Worm (Caenorhabditis elegans) whole organism, midembryonic: ENCODE measurements around the gene acr-21.

Experiments
- T22C8.4 ChIP-seq: fragments of 200-800 bp; sonication (Bioruptor generic); IDR thresholded peaks from 2 replicates; pipeline ENCODE4 v1.3.6; 2022; ENCODE audit warnings: missing genetic modification characterization, missing compliant biosample characterization
- flt-1 ChIP-seq: fragments of 200-800 bp; sonication (Bioruptor generic); IDR thresholded peaks from 2 replicates; pipeline ENCODE4 v1.3.6; 2022; ENCODE audit warnings: missing genetic modification characterization, missing compliant biosample characterization
- klf-2 ChIP-seq: fragments of 200-800 bp; sonication (Bioruptor generic); conservative IDR thresholded peaks from 2 replicates; pipeline ENCODE4 v1.3.6; 2022; ENCODE audit warnings: missing genetic modification reagents, missing genetic modification characterization, missing compliant biosample characterization
- med-1 ChIP-seq: sonication (generic microtip); optimal IDR thresholded peaks from 2 replicates; lab custom pipeline; 2017; ENCODE audit warnings: missing genetic modification characterization, mild to moderate bottlenecking, missing compliant biosample characterization, antibody characterized with exemption, missing genetic modification reagents; ENCODE audit not compliant: insufficient read depth
- ref-1 ChIP-seq: fragments of 200-800 bp; sonication (Bioruptor generic); conservative IDR thresholded peaks from 2 replicates; pipeline ENCODE4 v1.3.6; 2022; ENCODE audit warnings: missing genetic modification reagents, missing genetic modification characterization, missing compliant biosample characterization
- ztf-23 ChIP-seq: fragments of 200-800 bp; sonication (Bioruptor generic); IDR thresholded peaks from 2 replicates; pipeline ENCODE4 v1.3.6; 2022; ENCODE audit warnings: missing genetic modification reagents, missing genetic modification characterization, missing compliant biosample characterization
- ztf-29 ChIP-seq: fragments of 200-800 bp; sonication (Bioruptor generic); IDR thresholded peaks from 2 replicates; pipeline ENCODE4 v1.3.6; 2022; ENCODE audit warnings: missing genetic modification reagents, missing genetic modification characterization, missing compliant biosample characterization

DNA sequence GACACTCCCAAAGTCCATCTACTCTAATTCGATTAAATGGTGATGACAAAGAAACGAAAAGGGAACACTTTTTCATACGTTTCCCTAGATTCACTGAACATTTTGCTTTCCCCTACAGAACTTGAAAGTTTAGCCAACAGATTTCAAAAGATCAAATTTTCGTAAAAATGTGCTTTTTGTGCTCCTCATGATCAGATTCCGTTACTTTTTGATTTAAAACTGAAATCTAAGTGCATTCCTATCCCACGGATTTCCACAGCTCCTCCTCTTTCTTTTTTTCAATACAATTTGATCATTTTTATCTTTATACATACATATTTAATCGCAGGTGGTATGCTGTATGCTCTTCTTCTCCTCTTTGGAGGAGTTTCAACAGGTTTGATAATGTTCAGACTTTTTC, 5.9 kb downstream of the acr-21 start, which contains the start of gene ddo-3:
- TF ChIP-seq klf-2 (GFP tag; lab: Robert Waterston, UW) (no peak), flt-1 (no peak), ztf-23 (no peak), ztf-29 (GFP tag; lab: Robert Waterston, UW) (no peak), med-1 (no peak), T22C8.4 (GFP tag; lab: Robert Waterston, UW) (no peak), ref-1 (GFP tag; lab: Robert Waterston, UW) (no peak)
